1 fruit fly cellular context compared by ENCODE assay signal in the genomic region with DNA sequence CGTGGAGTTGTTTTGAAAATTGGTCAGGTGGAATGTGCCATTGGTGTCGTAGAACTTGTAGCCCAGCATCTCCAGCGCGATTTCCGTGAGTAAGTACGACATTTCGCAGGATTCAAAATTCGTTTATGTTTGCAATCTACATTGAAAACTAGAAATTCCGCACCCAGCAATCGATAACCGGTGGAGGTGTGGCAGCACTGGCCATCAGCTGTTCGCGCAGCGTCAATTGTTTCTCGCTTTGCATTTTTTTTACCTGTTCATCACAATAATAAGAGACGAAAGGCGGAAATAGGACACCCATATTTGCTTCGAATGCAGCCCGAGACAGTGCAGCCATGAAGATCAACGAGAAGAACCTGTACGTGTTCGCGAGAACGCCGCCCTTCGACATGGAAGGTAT.
TF ChIP-seq lines count a peak whose summit lies in the region.

A gene (minus strand): TSS at position 165 of the 400 bp plus-strand sequence.
A gene (minus strand): TSS at position 165 of the 400 bp plus-strand sequence.

TF ChIP-seq in whole organism, embryonic, 481 proteins besides CTCF, POLR2A, EP300 and RAD21 (continued from another document):
- TF ChIP-seq HmgZ (tag; optimal IDR thresholded peaks at IDR 0.05; lab: Kevin White, UChicago) (no peak), CG11723 (GFP tag; optimal IDR thresholded peaks at IDR 0.05; lab: Kevin White, UChicago) (no peak), caup (GFP tag; optimal IDR thresholded peaks at IDR 0.05; lab: Kevin White, UChicago; ENCODE audit: severe bottlenecking) (no peak), MESR4 (GFP tag; optimal IDR thresholded peaks at IDR 0.05; lab: Kevin White, UChicago) (peak; percentile 41), CG9609 (GFP tag; optimal IDR thresholded peaks at IDR 0.05; lab: Kevin White, UChicago) (no peak)
